Worm (Caenorhabditis elegans) whole organism, L2 larva: ENCODE data around the gene srt-37.

Experiments used
- F13H6.1 ChIP-seq: sonication (generic microtip); optimal IDR thresholded peaks from 2 replicates; lab custom pipeline; 2016; ENCODE audit warnings: missing genetic modification characterization, missing compliant biosample characterization
- R02D3.7 ChIP-seq: fragments of 150-350 bp; optimal IDR thresholded peaks from 2 replicates; lab custom pipeline; 2014; ENCODE audit warnings: missing biosample characterization, missing genetic modification characterization
- Y55F3AM.14 ChIP-seq: fragments of 200-800 bp; sonication (Bioruptor generic); optimal IDR thresholded peaks from 2 replicates; lab custom pipeline; 2018; ENCODE audit warnings: mild to moderate bottlenecking, missing genetic modification characterization, missing compliant biosample characterization
- ZK546.5 ChIP-seq: sonication (generic microtip); optimal IDR thresholded peaks from 2 replicates; lab custom pipeline; 2017; ENCODE audit warnings: missing biosample characterization, missing genetic modification characterization
- aly-2 ChIP-seq: fragments of 150-350 bp; optimal IDR thresholded peaks from 2 replicates; lab custom pipeline; 2014; ENCODE audit warnings: missing biosample characterization, missing genetic modification characterization
- blmp-1 ChIP-seq: sonication (generic microtip); optimal IDR thresholded peaks from 2 replicates; lab custom pipeline; 2017; ENCODE audit warnings: missing genetic modification characterization, mild to moderate bottlenecking, missing compliant biosample characterization, antibody characterized with exemption, moderate library complexity; ENCODE audit not compliant: insufficient read depth
- ceh-16 ChIP-seq: fragments of 150-350 bp; optimal IDR thresholded peaks from 2 replicates; lab custom pipeline; 2014; ENCODE audit warnings: missing biosample characterization, missing genetic modification characterization
- crh-2 ChIP-seq: sonication (generic microtip); optimal IDR thresholded peaks from 2 replicates; lab custom pipeline; 2017; ENCODE audit warnings: missing biosample characterization, missing genetic modification characterization
- dmd-4 ChIP-seq: sonication (generic microtip); optimal IDR thresholded peaks from 2 replicates; lab custom pipeline; 2017; ENCODE audit warnings: missing biosample characterization, missing genetic modification characterization
- egl-27 ChIP-seq: sonication (generic microtip); optimal IDR thresholded peaks from 3 replicates; lab custom pipeline; 2017; ENCODE audit warnings: missing biosample characterization, missing genetic modification reagents, missing genetic modification characterization
- elt-1 ChIP-seq: fragments of 150-350 bp; optimal IDR thresholded peaks from 2 replicates; lab custom pipeline; 2014; ENCODE audit warnings: missing biosample characterization, missing genetic modification characterization
- elt-3 ChIP-seq: sonication (generic microtip); optimal IDR thresholded peaks from 2 replicates; lab custom pipeline; 2017; ENCODE audit warnings: missing biosample characterization, missing genetic modification characterization
- gmeb-1 ChIP-seq: fragments of 150-350 bp; optimal IDR thresholded peaks from 2 replicates; lab custom pipeline; 2014; ENCODE audit warnings: missing biosample characterization, missing genetic modification characterization
- lin-13 ChIP-seq: fragments of 150-350 bp; optimal IDR thresholded peaks from 2 replicates; lab custom pipeline; 2014; ENCODE audit warnings: missing biosample characterization, missing genetic modification reagents, missing genetic modification characterization
- lin-39 ChIP-seq: fragments of 150-350 bp; optimal IDR thresholded peaks from 2 replicates; lab custom pipeline; 2014; ENCODE audit warnings: missing biosample characterization, missing genetic modification reagents, missing genetic modification characterization
- mab-5 ChIP-seq: fragments of 150-350 bp; optimal IDR thresholded peaks from 2 replicates; lab custom pipeline; 2014; ENCODE audit warnings: missing biosample characterization, missing genetic modification characterization
- mbf-1 ChIP-seq: sonication (generic microtip); optimal IDR thresholded peaks from 2 replicates; lab custom pipeline; 2017; ENCODE audit warnings: missing biosample characterization, missing genetic modification characterization
- mdl-1 ChIP-seq, 2 experiments: fragments of 150-350 bp in 1 of 2; sonication (generic microtip) in 1 of 2; optimal IDR thresholded peaks; 2 replicates each; lab custom pipeline; 2017; ENCODE audit warnings: missing biosample characterization in 2 of 2, missing genetic modification characterization in 2 of 2
- nhr-10 ChIP-seq: sonication (generic microtip); optimal IDR thresholded peaks from 2 replicates; lab custom pipeline; 2017; ENCODE audit warnings: missing biosample characterization, missing genetic modification characterization
- nhr-11 ChIP-seq: fragments of 150-350 bp; optimal IDR thresholded peaks from 2 replicates; lab custom pipeline; 2014; ENCODE audit warnings: missing biosample characterization, missing genetic modification characterization
- nhr-12 ChIP-seq: fragments of 150-350 bp; optimal IDR thresholded peaks from 2 replicates; lab custom pipeline; 2014; ENCODE audit warnings: missing biosample characterization, missing genetic modification characterization
- nhr-21 ChIP-seq: fragments of 150-350 bp; optimal IDR thresholded peaks from 2 replicates; lab custom pipeline; 2014; ENCODE audit warnings: missing biosample characterization, missing genetic modification characterization
- nhr-23 ChIP-seq: fragments of 150-350 bp; optimal IDR thresholded peaks from 2 replicates; lab custom pipeline; 2014; ENCODE audit warnings: missing biosample characterization, missing genetic modification reagents, missing genetic modification characterization
- nhr-237 ChIP-seq: fragments of 150-350 bp; optimal IDR thresholded peaks from 2 replicates; lab custom pipeline; 2014; ENCODE audit warnings: missing biosample characterization, missing genetic modification characterization
- nhr-25 ChIP-seq: fragments of 150-350 bp; sonication (generic microtip); optimal IDR thresholded peaks from 3 replicates; lab custom pipeline; 2014; ENCODE audit warnings: missing biosample characterization, missing genetic modification characterization
- nhr-6 ChIP-seq: fragments of 150-350 bp; optimal IDR thresholded peaks from 2 replicates; lab custom pipeline; 2014; ENCODE audit warnings: missing biosample characterization, missing genetic modification characterization
- peb-1 ChIP-seq: fragments of 150-350 bp; optimal IDR thresholded peaks from 2 replicates; lab custom pipeline; 2014; ENCODE audit warnings: missing biosample characterization, missing genetic modification characterization
- skn-1 ChIP-seq: sonication (generic microtip); optimal IDR thresholded peaks from 2 replicates; lab custom pipeline; 2017; ENCODE audit warnings: missing biosample characterization, missing genetic modification characterization
- sma-3 ChIP-seq: sonication (generic microtip); optimal IDR thresholded peaks from 2 replicates; lab custom pipeline; 2016; ENCODE audit warnings: missing genetic modification reagents, missing genetic modification characterization, missing compliant biosample characterization
- sma-9 ChIP-seq, 2 experiments: fragments of 150-350 bp in 1 of 2; sonication (generic microtip) in 1 of 2; optimal IDR thresholded peaks; 2 replicates each; lab custom pipeline; 2014 to 2016; ENCODE audit warnings: missing genetic modification characterization in 2 of 2, mild to moderate bottlenecking in 1 of 2, missing biosample characterization in 1 of 2, missing compliant biosample characterization in 1 of 2, missing genetic modification reagents in 1 of 2, moderate library complexity in 1 of 2
- snpc-4 ChIP-seq: fragments of 150-350 bp; optimal IDR thresholded peaks from 2 replicates; lab custom pipeline; 2014; ENCODE audit warnings: missing biosample characterization, missing genetic modification characterization
- unc-55 ChIP-seq: fragments of 150-350 bp; sonication (generic microtip); optimal IDR thresholded peaks from 3 replicates; lab custom pipeline; 2014; ENCODE audit warnings: missing biosample characterization, missing genetic modification reagents, missing genetic modification characterization
- unc-62 ChIP-seq: fragments of 150-350 bp; optimal IDR thresholded peaks from 2 replicates; lab custom pipeline; 2014; ENCODE audit warnings: missing biosample characterization, missing genetic modification reagents, missing genetic modification characterization
- zag-1 ChIP-seq: fragments of 150-350 bp; optimal IDR thresholded peaks from 2 replicates; lab custom pipeline; 2014; ENCODE audit warnings: missing biosample characterization, missing genetic modification characterization
- ztf-1 ChIP-seq: fragments of 200-800 bp; sonication (Bioruptor generic); conservative IDR thresholded peaks from 2 replicates; pipeline ENCODE4 v1.3.6; 2022; ENCODE audit warnings: missing genetic modification characterization, missing compliant biosample characterization
- ztf-11 ChIP-seq: sonication (generic microtip); optimal IDR thresholded peaks from 2 replicates; lab custom pipeline; 2017; ENCODE audit warnings: missing biosample characterization, missing genetic modification characterization
- ztf-4 ChIP-seq: fragments of 150-350 bp; optimal IDR thresholded peaks from 2 replicates; lab custom pipeline; 2014; ENCODE audit warnings: missing biosample characterization, missing genetic modification characterization

Gene srt-37

DNA sequence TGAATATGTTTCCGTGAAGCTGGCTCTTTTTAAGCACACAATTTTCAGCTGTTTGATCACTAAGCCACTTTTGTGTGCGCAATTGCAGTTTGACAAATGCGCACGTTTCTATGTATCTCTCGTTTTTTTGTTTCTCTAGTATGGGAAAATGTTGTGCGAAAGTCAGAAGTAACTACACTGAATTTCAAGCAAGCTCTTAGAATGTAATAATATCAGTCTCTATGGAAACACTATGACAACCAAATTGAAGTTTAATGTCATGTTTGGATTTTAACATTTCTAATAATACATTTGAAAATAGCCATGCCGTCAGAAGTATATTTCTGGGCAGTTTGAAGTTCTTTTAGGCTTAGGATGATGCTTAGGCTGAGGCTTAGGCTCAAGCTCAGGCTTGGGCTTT lies 38.3 kb upstream of the srt-37 start, which contains the start of gene ZC132.9:
Gene ZC132.9, minus strand, starts transcription at position 101 of the 400 bp plus-strand sequence.
- TF ChIP-seq unc-62 (GFP tag; lab: Kevin White, UChicago) (no peak), zag-1 (no peak), ZK546.5 (no peak), elt-1 (tag; lab: Kevin White, UChicago) (no peak), nhr-10 (no peak), F13H6.1 (no peak), lin-39 (tag; lab: Kevin White, UChicago) (no peak), ceh-16 (tag; lab: Kevin White, UChicago) (no peak), mdl-1 (tag; optimal IDR thresholded peaks at IDR 0.05; lab: Kevin White, UChicago) (no peak), nhr-11 (tag; lab: Kevin White, UChicago) (no peak), nhr-237 (no peak), R02D3.7 (tag; lab: Kevin White, UChicago) (no peak), egl-27 (tag; lab: Kevin White, UChicago) (no peak), blmp-1 (tag; lab: Kevin White, UChicago) (no peak), skn-1 (tag; lab: Kevin White, UChicago) (no peak), sma-3 (no peak), snpc-4 (tag; lab: Kevin White, UChicago) (no peak)

DNA sequence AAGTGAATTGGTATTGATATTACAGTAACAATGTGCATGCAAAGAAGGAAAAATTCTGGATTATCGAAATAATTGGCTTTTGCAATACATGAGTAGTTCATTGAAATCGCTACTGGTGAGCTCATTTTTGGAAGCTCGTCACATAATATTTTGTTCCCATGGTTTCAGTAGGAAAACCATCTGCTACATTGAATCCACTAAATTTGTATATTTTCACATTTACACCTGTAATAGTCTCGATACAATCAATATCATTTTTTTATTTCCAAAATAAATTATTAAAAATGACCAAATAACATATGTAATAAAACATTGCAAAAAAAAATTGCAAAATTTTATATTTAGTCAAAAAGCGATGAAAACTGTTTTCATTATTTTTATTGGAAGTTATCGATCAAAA lies 33.5 kb upstream of the srt-37 start, which contains the start of gene srh-192:
Gene srh-192, minus strand, starts transcription at position 101 of the 400 bp plus-strand sequence.
- no peak for TF ChIP-seq nhr-10
- TF ChIP-seq egl-27 (tag; lab: Kevin White, UChicago), result no peak
- no peak for TF ChIP-seq ZK546.5
- TF ChIP-seq lin-13 (GFP tag; lab: Kevin White, UChicago), result no peak
- no peak for TF ChIP-seq R02D3.7 (tag; lab: Kevin White, UChicago)
- TF ChIP-seq elt-1 (tag; lab: Kevin White, UChicago), result no peak
- no peak for TF ChIP-seq nhr-12 (tag; lab: Kevin White, UChicago)
- TF ChIP-seq elt-3, result no peak
- TF ChIP-seq gmeb-1 (tag; lab: Kevin White, UChicago), result no peak
- no peak for TF ChIP-seq sma-9 (GFP tag; optimal IDR thresholded peaks at IDR 0.05; lab: Kevin White, UChicago)
- no peak for TF ChIP-seq sma-9 (tag; optimal IDR thresholded peaks at IDR 0.05; lab: Kevin White, UChicago)

ce11 chrV:4304240-4304639 lies 22.6 kb upstream of the srt-37 start:
- TF ChIP-seq snpc-4 (tag; lab: Kevin White, UChicago) (no peak), ztf-11 (tag; lab: Kevin White, UChicago) (no peak), ztf-4 (tag; lab: Kevin White, UChicago) (no peak), nhr-237 (no peak), sma-3 (no peak), nhr-23 (tag; lab: Kevin White, UChicago) (no peak), crh-2 (tag; lab: Kevin White, UChicago) (no peak), nhr-10 (no peak), nhr-6 (no peak), nhr-25 (no peak), aly-2 (tag; lab: Kevin White, UChicago) (no peak), peb-1 (tag; lab: Kevin White, UChicago) (no peak)

DNA sequence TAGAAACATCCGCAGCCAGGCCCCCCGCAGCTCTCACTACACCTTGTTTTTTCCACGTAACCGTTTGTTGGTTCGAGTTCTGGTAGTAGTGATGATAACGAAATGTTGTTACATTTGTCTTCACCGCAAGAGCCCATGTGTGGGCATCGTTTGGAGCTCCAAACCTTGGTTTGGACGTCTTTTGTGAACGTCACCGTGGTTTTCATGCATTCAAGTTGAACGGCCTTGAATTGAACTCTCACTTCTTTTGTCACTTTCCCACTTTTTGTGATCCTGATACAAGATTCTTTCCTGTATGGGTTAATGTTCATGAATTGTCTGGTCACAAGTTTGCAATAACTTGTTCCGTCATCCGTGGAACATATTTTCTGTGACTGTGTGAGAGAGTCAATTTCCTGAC lies 22.2 kb upstream of the srt-37 start:
- no peak for TF ChIP-seq elt-1 (tag; lab: Kevin White, UChicago)
- no peak for TF ChIP-seq Y55F3AM.14 (GFP tag; lab: Kevin White, UChicago)
- no peak for TF ChIP-seq unc-62 (GFP tag; lab: Kevin White, UChicago)
- TF ChIP-seq ztf-11 (tag; lab: Kevin White, UChicago), result no peak
- TF ChIP-seq lin-13 (GFP tag; lab: Kevin White, UChicago), result no peak
- TF ChIP-seq nhr-25, result no peak
- no peak for TF ChIP-seq ztf-1
- no peak for TF ChIP-seq ztf-4 (tag; lab: Kevin White, UChicago)
- TF ChIP-seq mab-5 (tag; lab: Kevin White, UChicago), result no peak
- TF ChIP-seq egl-27 (tag; lab: Kevin White, UChicago), result no peak
- no peak for TF ChIP-seq sma-9 (GFP tag; optimal IDR thresholded peaks at IDR 0.05; lab: Kevin White, UChicago)
- TF ChIP-seq sma-9 (tag; optimal IDR thresholded peaks at IDR 0.05; lab: Kevin White, UChicago), result no peak
- no peak for TF ChIP-seq nhr-21 (tag; lab: Kevin White, UChicago)
- TF ChIP-seq dmd-4 (tag; lab: Kevin White, UChicago), result no peak
- TF ChIP-seq mbf-1, result no peak
- TF ChIP-seq skn-1 (tag; lab: Kevin White, UChicago), result no peak
- TF ChIP-seq unc-55 (GFP tag; lab: Kevin White, UChicago), result no peak
- no peak for TF ChIP-seq R02D3.7 (tag; lab: Kevin White, UChicago)
- TF ChIP-seq, all 48 proteins: peak for 0
